4 fruit fly cellular contexts compared by ENCODE assay signal in the genomic region with DNA sequence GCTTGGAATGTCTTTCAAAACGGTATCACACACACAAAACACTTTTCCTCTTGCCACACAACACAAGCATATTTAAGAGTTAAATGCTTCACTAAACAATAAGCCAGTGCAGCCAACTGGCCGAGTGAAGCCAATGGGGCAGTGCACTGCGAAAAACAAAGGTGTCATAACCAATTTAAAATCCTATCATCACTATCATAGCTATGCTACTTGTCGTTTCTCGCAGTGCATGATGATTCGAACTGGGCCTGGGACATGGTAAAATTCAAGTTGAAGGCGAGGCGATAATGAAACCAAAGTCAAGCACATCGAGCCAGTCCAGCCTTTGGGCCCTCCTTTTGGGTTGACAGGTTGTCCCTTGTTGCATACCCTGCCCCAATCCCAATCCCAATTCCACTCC.
TF ChIP-seq lines count a peak whose summit lies in the region.

No protein-coding gene starts in this region.

- no peak for TF ChIP-seq CTCF in whole organism, embryonic (GFP tag; optimal IDR thresholded peaks at IDR 0.05; lab: Kevin White, UChicago)

TF ChIP-seq in whole organism, embryonic, 481 proteins besides CTCF, POLR2A, EP300 and RAD21 (continues in another document):
- TF ChIP-seq CG10979 (tag; optimal IDR thresholded peaks at IDR 0.05; lab: Kevin White, UChicago): peak; percentile 15
- no peak for TF ChIP-seq CG34422 (GFP tag; IDR thresholded peaks at IDR 0.05; lab: Robert Waterston, UW)
- no peak for TF ChIP-seq jigr1 (GFP tag; IDR thresholded peaks at IDR 0.05; lab: Robert Waterston, UW)
- 0 out of 2 replicates have a peak, but pooled peaks have one; percentile 16 for TF ChIP-seq dimm (GFP tag; IDR thresholded peaks at IDR 0.05; lab: Robert Waterston, UW)
- peak; percentile 54 for TF ChIP-seq zf30C (GFP tag; optimal IDR thresholded peaks at IDR 0.05; lab: Kevin White, UChicago)
- TF ChIP-seq ash1 (GFP tag; optimal IDR thresholded peaks at IDR 0.05; lab: Kevin White, UChicago): no peak
- peak; percentile 19 for TF ChIP-seq phol (tag; optimal IDR thresholded peaks at IDR 0.05; lab: Kevin White, UChicago)
- no peak for TF ChIP-seq ken (GFP tag; IDR thresholded peaks at IDR 0.05; lab: Robert Waterston, UW)
- TF ChIP-seq CG16863 (GFP tag; optimal IDR thresholded peaks at IDR 0.05; lab: Kevin White, UChicago): no peak
- no peak for TF ChIP-seq prd (optimal IDR thresholded peaks at IDR 0.05; lab: Kevin White, UChicago)
- no peak for TF ChIP-seq prd (GFP tag; IDR thresholded peaks at IDR 0.05; lab: Robert Waterston, UW)
- TF ChIP-seq repo (GFP tag; optimal IDR thresholded peaks at IDR 0.05; lab: Kevin White, UChicago): no peak
- TF ChIP-seq Ptx1 (GFP tag; IDR thresholded peaks at IDR 0.05; lab: Robert Waterston, UW): peak; percentile 24; the same call in 1 of the 2 replicates
- TF ChIP-seq sima (GFP tag; optimal IDR thresholded peaks at IDR 0.05; lab: Kevin White, UChicago): no peak
- no peak for TF ChIP-seq pb (GFP tag; optimal IDR thresholded peaks at IDR 0.05; lab: Kevin White, UChicago)
- TF ChIP-seq Blimp-1 (GFP tag; optimal IDR thresholded peaks at IDR 0.05; lab: Kevin White, UChicago): peak; percentile 1
- no peak for TF ChIP-seq CG17612 (GFP tag; IDR thresholded peaks at IDR 0.05; lab: Robert Waterston, UW)
- peak; percentile 37 for TF ChIP-seq CG18262 (tag; optimal IDR thresholded peaks at IDR 0.05; lab: Kevin White, UChicago)
- TF ChIP-seq zen2 (GFP tag; IDR thresholded peaks at IDR 0.05; lab: Robert Waterston, UW; ENCODE audit: partially characterized antibody): no peak
- 0 out of 3 replicates have a peak, but pooled peaks have one; percentile 24 for TF ChIP-seq CG17361 (GFP tag; IDR thresholded peaks at IDR 0.05; lab: Robert Waterston, UW)
- TF ChIP-seq Xrp1 (GFP tag; IDR thresholded peaks at IDR 0.05; lab: Robert Waterston, UW): 0 out of 2 replicates have a peak, but pooled peaks have one; percentile 20

TF ChIP-seq in whole organism, prepupa, 60 proteins besides CTCF, POLR2A, EP300 and RAD21 (continues in another document):
- TF ChIP-seq svp (GFP tag; lab: Kevin White, UChicago) (peak; percentile 52), Smox (GFP tag; optimal IDR thresholded peaks at IDR 0.05; lab: Kevin White, UChicago) (peak; percentile 22), CG9139 (GFP tag; optimal IDR thresholded peaks at IDR 0.05; lab: Kevin White, UChicago) (no peak), Eip75B (GFP tag; optimal IDR thresholded peaks at IDR 0.05; lab: Kevin White, UChicago) (no peak), Gug (GFP tag; IDR thresholded peaks at IDR 0.05; lab: Robert Waterston, UW) (0 out of 2 replicates have a peak, but pooled peaks have one; percentile 8), dsx (GFP tag; optimal IDR thresholded peaks at IDR 0.05; lab: Kevin White, UChicago; ENCODE audit: poor library complexity, severe bottlenecking) (peak; percentile 44), Sox102F (GFP tag; optimal IDR thresholded peaks at IDR 0.05; lab: Kevin White, UChicago) (no peak), esn (GFP tag; optimal IDR thresholded peaks at IDR 0.05; lab: Kevin White, UChicago) (no peak), CG10631 (GFP tag; optimal IDR thresholded peaks at IDR 0.05; lab: Kevin White, UChicago) (peak; percentile 20), acj6 (GFP tag; optimal IDR thresholded peaks at IDR 0.05; lab: Kevin White, UChicago) (peak; percentile 30), spab (GFP tag; optimal IDR thresholded peaks at IDR 0.05; lab: Kevin White, UChicago) (peak; percentile 32), Lpt (GFP tag; optimal IDR thresholded peaks at IDR 0.05; lab: Kevin White, UChicago) (no peak), Ets96B (tag; optimal IDR thresholded peaks at IDR 0.05; lab: Kevin White, UChicago) (peak; percentile 30), CG1621 (tag; optimal IDR thresholded peaks at IDR 0.05; lab: Kevin White, UChicago) (no peak), net (GFP tag; optimal IDR thresholded peaks at IDR 0.05; lab: Kevin White, UChicago) (peak; percentile 18), CG3919 (GFP tag; optimal IDR thresholded peaks at IDR 0.05; lab: Kevin White, UChicago) (no peak), fkh (GFP tag; optimal IDR thresholded peaks at IDR 0.05; lab: Kevin White, UChicago) (no peak), CG10669 (GFP tag; optimal IDR thresholded peaks at IDR 0.05; lab: Kevin White, UChicago) (no peak), Met (GFP tag; optimal IDR thresholded peaks at IDR 0.05; lab: Kevin White, UChicago) (peak; percentile 13), CG11902 (GFP tag; optimal IDR thresholded peaks at IDR 0.05; lab: Kevin White, UChicago) (no peak), cyc (GFP tag; optimal IDR thresholded peaks at IDR 0.05; lab: Kevin White, UChicago) (no peak), fd59A (GFP tag; optimal IDR thresholded peaks at IDR 0.05; lab: Kevin White, UChicago) (peak; percentile 12), Eip78C (GFP tag; lab: Kevin White, UChicago) (peak; percentile 69)

TF ChIP-seq in whole organism, pupa, 21 proteins besides CTCF, POLR2A, EP300 and RAD21:
- TF ChIP-seq CG15710 (tag; optimal IDR thresholded peaks at IDR 0.05; lab: Kevin White, UChicago) (peak; percentile 37), CG13204 (GFP tag; optimal IDR thresholded peaks at IDR 0.05; lab: Kevin White, UChicago) (no peak), CG32121 (GFP tag; IDR thresholded peaks at IDR 0.05; lab: Robert Waterston, UW) (no peak), gl (tag; optimal IDR thresholded peaks at IDR 0.05; lab: Kevin White, UChicago) (peak; percentile 3), CG9948 (tag; optimal IDR thresholded peaks at IDR 0.05; lab: Kevin White, UChicago) (peak; percentile 39), CG17806 (tag; optimal IDR thresholded peaks at IDR 0.05; lab: Kevin White, UChicago) (peak; percentile 24), CG8159 (tag; optimal IDR thresholded peaks at IDR 0.05; lab: Kevin White, UChicago) (peak; percentile 43), fd96Ca (GFP tag; IDR thresholded peaks at IDR 0.05; lab: Robert Waterston, UW) (no peak), EcR (GFP tag; optimal IDR thresholded peaks at IDR 0.05; lab: Kevin White, UChicago) (no peak), CG14655 (GFP tag; optimal IDR thresholded peaks at IDR 0.05; lab: Kevin White, UChicago) (peak; percentile 3), CG4496 (GFP tag; IDR thresholded peaks at IDR 0.05; lab: Robert Waterston, UW) (no peak), Pif1B (GFP tag; optimal IDR thresholded peaks at IDR 0.05; lab: Kevin White, UChicago) (peak; percentile 24), Pif1A (GFP tag; optimal IDR thresholded peaks at IDR 0.05; lab: Kevin White, UChicago) (peak; percentile 39), CG8301 (tag; optimal IDR thresholded peaks at IDR 0.05; lab: Kevin White, UChicago) (no peak)

TF ChIP-seq in whole organism, wandering third instar larva, 38 proteins besides CTCF, POLR2A, EP300 and RAD21:
- TF ChIP-seq fru (GFP tag; optimal IDR thresholded peaks at IDR 0.05; lab: Kevin White, UChicago) (peak; percentile 25), CG9705 (GFP tag; optimal IDR thresholded peaks at IDR 0.05; lab: Kevin White, UChicago) (no peak), ey (GFP tag; optimal IDR thresholded peaks at IDR 0.05; lab: Kevin White, UChicago) (peak; percentile 10), HLH106 (tag; optimal IDR thresholded peaks at IDR 0.05; lab: Kevin White, UChicago) (peak; percentile 3), brk (GFP tag; optimal IDR thresholded peaks at IDR 0.05; lab: Kevin White, UChicago) (no peak), CG32264 (GFP tag; optimal IDR thresholded peaks at IDR 0.05; lab: Kevin White, UChicago) (no peak), foxo (GFP tag; optimal IDR thresholded peaks at IDR 0.05; lab: Kevin White, UChicago) (peak in 1 of 2 experiments; percentile 23), Dif (GFP tag; optimal IDR thresholded peaks at IDR 0.05; lab: Kevin White, UChicago; ENCODE audit: partially characterized antibody) (no peak), h (GFP tag; optimal IDR thresholded peaks at IDR 0.05; lab: Kevin White, UChicago) (peak; percentile 33), jim (GFP tag; optimal IDR thresholded peaks at IDR 0.05; lab: Kevin White, UChicago) (no peak), usp (GFP tag; optimal IDR thresholded peaks at IDR 0.05; lab: Kevin White, UChicago) (no peak), lola (GFP tag; optimal IDR thresholded peaks at IDR 0.05; lab: Kevin White, UChicago) (no peak), woc (GFP tag; optimal IDR thresholded peaks at IDR 0.05; lab: Kevin White, UChicago) (peak; percentile 1)
TF ChIP-seq in whole organism, wandering third instar larva: peak in this region for 6.
